Worm (Caenorhabditis elegans): Measurements from ENCODE around the gene gpa-17.
"Not testable (repeated sequence)": the region's sequence is repeated elsewhere in the genome, so short reads cannot be mapped to it uniquely, and the experiment has no call there.

Gene gpa-17

DNA sequence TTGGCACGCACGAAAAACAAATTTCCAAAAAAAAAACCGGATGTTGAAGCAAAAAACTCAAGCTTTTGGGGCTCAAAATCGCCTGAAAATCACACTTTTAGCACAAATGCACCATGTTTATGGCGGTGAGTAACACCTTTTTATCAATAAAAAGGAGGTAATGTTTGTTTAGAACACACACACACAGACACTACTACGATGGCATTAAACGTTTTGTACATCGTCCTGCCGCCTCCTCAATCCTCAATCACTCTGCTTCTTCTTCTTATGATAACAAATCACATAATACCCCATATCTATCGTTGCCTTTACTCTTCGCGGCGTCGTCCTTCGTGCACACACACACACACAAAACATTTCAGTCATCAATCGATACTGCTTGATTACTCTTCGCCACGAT lies at the start of gene gpa-17:
Gene gpa-17, plus strand, starts transcription at position 363 of the 400 bp plus-strand sequence.
- TF ChIP-seq dao-5 (tag; optimal IDR thresholded peaks at IDR 0.05) (no peak), W03F9.2 (tag; optimal IDR thresholded peaks at IDR 0.05) (no peak), him-1 (tag; optimal IDR thresholded peaks at IDR 0.05) (no peak)

DNA sequence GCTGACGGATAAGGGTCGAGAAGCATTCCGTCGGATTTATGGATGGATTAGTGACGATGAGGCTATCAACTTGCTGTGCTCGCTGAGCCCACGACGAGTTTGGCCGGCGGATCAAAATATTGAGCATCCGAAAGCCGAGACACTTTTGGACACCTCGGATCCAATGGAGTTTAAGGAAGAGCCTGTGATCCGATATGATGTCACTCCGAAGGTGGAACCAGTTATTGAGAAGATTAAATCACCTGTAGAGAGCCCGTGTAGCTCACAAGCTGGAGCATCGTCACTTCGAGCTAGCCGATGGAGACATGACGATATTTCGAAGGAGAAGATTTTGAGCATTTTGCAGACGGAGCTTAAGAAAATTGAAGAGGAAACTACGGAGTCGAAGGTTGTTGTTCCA lies 45.8 kb upstream of the gpa-17 start:
- TF ChIP-seq him-1 (tag; optimal IDR thresholded peaks at IDR 0.05) (no peak), W03F9.2 (tag; optimal IDR thresholded peaks at IDR 0.05) (no peak)

DNA sequence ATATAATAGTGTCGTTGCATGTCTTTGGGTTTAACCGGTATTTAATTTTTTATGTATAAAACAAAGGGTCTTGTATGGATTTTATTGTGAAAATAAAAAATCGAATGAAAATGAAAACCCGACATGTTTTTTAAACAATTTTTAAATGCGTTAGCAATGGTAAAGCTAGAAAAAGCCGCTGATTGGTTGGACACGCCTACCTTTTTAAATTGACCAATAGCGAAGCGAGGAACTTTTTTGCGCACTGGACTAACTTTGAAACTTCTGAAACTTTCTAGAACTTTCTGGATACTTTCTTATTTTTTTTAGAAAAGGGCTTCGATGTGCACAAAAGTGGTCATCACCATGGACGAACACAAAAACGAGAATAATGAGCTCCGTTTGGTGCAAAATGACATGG lies 40.1 kb upstream of the gpa-17 start:
- TF ChIP-seq dao-5 (tag; optimal IDR thresholded peaks at IDR 0.05) (no peak), him-1 (tag; optimal IDR thresholded peaks at IDR 0.05) (no peak), W03F9.2 (tag; optimal IDR thresholded peaks at IDR 0.05) (no peak)

DNA sequence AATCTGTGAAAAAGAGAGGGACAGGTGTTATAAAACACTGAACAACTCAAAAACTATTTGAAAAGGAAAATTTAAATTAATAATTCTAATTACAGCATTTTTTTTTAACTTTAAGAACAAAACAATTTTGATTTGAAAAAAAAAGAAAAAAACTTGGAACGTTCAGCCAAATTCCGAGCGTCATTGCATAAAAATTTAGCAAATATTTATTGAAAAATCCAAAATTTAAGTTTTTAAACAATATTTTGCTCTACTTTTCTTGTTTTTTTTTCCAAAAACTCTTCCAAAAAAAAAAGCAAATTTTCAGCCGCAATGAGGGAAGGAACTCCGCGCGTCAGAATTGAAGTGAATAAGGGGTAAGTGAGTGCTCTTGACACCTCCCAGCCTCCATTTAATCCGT lies 36.7 kb upstream of the gpa-17 start, which contains the start of gene feh-1:
Gene feh-1, plus strand, starts transcription at position 301 of the 400 bp plus-strand sequence.
- no peak for TF ChIP-seq him-1 (tag; optimal IDR thresholded peaks at IDR 0.05)
- no peak for TF ChIP-seq W03F9.2 (tag; optimal IDR thresholded peaks at IDR 0.05)
- TF ChIP-seq dao-5 (tag; optimal IDR thresholded peaks at IDR 0.05), result no peak

DNA sequence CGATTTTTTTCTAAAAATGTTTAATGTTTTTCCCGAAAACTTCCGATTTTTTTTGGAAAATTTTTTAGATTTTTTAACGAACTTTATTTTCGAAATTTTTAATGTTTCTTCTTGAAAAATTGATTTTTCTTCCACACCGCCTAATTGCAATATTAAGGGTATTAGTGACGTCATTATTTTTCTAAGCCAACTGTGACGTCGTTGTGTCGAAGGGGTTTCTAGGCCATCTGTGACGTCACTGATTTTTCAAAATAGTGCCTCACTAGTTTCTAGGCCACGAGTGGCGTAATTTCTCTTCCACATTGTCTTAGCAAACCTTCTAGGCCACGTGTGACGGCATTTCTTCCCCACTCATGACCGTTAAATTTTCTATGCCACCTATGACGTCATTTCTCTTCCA lies 34.4 kb upstream of the gpa-17 start:
- TF ChIP-seq W03F9.2 (tag; optimal IDR thresholded peaks at IDR 0.05) (no peak), him-1 (tag; optimal IDR thresholded peaks at IDR 0.05) (no peak), dao-5 (tag; optimal IDR thresholded peaks at IDR 0.05) (no peak)

DNA sequence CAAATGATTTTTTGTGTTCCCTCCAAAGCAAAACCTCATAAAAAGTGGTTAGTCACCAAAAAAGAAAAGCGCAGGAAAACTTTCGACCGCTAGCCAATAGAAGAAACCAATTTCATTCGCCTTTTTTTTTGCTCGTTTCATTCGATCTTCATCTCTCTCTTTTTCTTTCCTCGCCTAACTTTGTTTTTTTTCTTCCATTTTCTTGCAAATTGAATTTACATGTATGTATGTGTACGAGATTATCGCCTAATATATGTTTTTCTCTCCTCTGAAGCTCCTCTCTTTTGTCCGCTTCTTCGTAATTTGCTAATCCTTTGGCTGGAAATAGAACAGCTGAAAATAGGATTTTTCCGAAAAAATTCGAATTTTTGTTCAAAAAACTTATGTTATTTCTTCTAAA lies 34.0 kb upstream of the gpa-17 start:
- no peak for TF ChIP-seq him-1 (tag; optimal IDR thresholded peaks at IDR 0.05)
- no peak for TF ChIP-seq W03F9.2 (tag; optimal IDR thresholded peaks at IDR 0.05)
- no peak for TF ChIP-seq dao-5 (tag; optimal IDR thresholded peaks at IDR 0.05)

DNA sequence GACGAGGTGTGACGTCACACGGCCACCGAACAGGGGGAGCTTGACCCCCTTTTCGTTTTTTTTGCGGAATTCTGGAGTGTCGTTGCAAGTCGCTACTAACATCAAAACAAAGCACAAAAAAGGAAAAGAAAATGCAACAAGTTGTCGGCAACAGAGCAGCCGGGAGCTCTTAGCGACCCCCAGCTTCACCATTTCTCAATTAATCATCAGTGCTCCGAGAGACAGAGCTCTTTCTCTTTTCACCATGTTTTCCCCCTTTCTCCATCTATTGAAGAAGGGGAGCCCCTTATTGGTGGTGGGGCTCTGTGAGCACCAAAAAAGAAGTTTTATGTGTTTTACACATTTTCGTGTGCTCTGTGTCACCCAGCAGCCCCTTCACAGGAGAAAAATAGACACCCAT lies 32.8 kb upstream of the gpa-17 start:
- TF ChIP-seq dao-5 (tag; optimal IDR thresholded peaks at IDR 0.05), result no peak
- TF ChIP-seq W03F9.2 (tag; optimal IDR thresholded peaks at IDR 0.05), result no peak
- TF ChIP-seq him-1 (tag; optimal IDR thresholded peaks at IDR 0.05), result no peak

DNA sequence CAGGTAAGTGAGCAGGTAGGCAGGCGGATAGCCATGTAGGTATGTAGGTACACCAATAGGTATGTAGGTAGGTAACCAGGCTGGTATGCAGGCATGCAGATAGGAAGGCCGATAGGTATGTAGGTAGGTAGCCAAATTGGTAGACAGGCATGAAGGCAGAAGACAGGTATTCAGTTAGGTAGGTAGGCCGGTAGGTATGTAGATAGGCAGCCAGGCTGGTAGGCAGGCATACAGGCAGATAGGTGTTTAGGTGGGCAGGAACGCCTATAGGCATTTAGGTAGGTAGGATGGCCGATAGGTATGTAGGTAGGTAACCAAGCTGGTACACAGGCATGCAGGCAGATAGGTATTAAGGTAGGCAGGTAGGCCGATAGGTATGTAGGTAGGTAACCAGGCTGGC lies 25.6 kb upstream of the gpa-17 start:
- TF ChIP-seq dao-5 (tag; optimal IDR thresholded peaks at IDR 0.05) (no peak), W03F9.2 (tag; optimal IDR thresholded peaks at IDR 0.05) (no peak)

DNA sequence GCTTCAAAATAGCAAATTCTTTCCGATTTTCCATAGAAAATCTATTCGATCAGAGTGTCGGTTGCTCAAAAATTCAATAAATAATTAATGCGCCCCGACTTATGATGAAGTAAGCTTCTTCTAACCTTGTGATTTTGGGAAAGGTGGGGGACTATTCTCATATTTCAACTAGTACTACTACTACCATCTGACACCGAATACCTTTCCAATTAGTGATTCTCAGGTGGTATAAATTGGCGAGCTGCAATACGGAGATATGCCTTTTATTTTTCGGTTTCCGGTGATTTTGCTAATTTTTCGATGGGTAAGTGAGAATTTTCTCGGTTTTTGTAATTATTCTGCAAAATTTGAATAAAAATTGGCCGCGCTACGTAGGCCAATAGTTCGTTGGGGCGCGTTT lies 24.9 kb upstream of the gpa-17 start, which contains the start of gene nhr-239:
Gene nhr-239, plus strand, starts transcription at position 301 of the 400 bp plus-strand sequence.
- no peak for TF ChIP-seq him-1 (tag; optimal IDR thresholded peaks at IDR 0.05)
- no peak for TF ChIP-seq W03F9.2 (tag; optimal IDR thresholded peaks at IDR 0.05)
- no peak for TF ChIP-seq dao-5 (tag; optimal IDR thresholded peaks at IDR 0.05)

DNA sequence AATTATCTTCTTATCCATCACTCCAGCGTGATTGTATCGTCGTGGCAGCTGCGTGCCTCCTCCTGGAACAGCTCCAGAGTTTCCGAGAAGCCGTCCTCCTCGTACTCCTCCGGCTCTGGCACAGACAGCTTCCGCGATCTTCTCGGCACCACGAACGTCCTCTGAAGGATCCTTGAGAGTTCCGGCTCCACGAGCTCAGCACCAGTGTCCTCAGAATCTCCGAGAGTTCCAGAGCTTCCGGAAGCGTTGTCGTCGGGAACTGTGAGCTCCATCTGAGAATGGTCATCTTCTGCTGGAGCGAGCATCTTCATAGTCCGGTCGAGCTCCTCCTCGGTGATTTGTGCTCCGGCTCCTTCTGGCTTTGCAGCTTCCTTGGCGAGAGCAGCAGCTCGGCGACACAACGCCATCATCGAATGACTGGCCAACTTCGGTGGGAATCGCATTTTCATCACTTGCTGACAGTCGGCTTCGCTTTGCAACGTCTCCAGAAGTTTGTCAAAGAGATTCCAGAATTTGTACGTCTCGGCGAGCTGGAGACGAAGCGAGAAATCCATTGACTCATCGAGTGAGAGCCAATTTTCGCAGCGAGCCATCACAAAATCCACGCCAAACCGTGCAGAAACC lies 23.2 kb upstream of the gpa-17 start:
- no peak for TF ChIP-seq dao-5 (tag; optimal IDR thresholded peaks at IDR 0.05)
- TF ChIP-seq W03F9.2 (tag; optimal IDR thresholded peaks at IDR 0.05), result no peak
- TF ChIP-seq him-1 (tag; optimal IDR thresholded peaks at IDR 0.05), result no peak

DNA sequence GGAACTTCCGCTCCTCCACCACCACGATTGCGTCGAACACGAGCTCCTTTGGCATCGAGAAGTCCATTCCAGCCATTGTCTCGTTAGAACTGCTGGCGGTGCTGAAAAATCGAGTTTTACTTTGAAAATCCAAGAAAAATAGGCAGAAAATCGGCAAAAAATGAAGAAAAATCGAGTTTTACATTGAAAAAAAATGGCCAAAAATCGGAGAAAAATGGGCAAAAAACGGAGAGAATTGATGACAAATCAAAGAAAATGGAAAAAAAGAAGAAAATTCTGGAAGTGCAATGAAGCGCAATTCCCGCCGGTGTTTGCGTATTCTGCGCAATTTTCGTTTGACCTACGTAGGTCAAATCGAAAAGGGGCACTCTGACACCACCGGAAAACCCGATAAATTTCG lies 22.5 kb upstream of the gpa-17 start, which contains the start of gene Y54F10AM.11:
Gene Y54F10AM.11, minus strand, starts transcription at position 101 of the 400 bp plus-strand sequence.
- TF ChIP-seq dao-5, W03F9.2, him-1 (tag; optimal IDR thresholded peaks at IDR 0.05): not testable (repeated sequence)

DNA sequence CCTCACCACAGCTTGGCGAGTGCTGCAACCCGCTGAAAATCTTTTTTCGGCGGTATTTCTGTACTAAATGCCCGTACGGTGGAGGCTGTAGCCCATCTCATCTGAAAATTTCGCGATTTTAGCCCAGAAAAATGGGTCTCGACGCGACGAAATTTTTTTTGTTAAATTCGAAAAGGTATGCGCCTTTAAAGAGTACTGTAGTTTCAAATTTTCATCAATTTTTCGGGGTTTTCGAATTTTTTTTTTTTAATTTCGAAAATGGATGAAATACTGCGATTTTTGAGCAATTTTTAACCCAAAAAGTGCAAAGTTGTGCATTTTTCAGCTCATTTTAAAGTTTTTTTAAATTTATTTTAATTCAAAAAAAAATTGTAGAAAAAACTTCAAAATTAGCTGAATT lies 14.9 kb upstream of the gpa-17 start, which contains the start of gene Y54F10AR.2:
Gene Y54F10AR.2, minus strand, starts transcription at position 101 of the 400 bp plus-strand sequence.
- no peak for TF ChIP-seq dao-5 (tag; optimal IDR thresholded peaks at IDR 0.05)

DNA sequence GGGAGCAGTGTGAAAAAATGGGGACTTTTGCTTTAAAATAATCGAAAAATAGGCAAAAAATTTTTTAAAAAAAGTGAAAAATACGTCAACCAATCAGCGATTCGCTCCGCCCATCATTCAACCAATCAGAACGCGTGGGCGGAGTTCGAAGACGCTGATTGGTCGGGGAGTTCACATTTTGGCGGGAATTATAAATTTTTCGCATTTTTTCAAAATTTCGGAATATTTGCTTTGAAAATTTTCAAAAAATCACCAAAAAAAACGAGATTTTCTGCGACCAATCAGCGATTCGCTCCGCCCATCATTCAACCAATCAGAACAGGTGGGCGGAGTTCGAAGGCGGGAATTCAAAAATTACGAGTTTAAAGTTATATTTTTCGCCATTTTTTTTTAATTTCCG lies 13.9 kb upstream of the gpa-17 start:
- TF ChIP-seq him-1 (tag; optimal IDR thresholded peaks at IDR 0.05) (no peak), W03F9.2 (tag; optimal IDR thresholded peaks at IDR 0.05) (no peak), dao-5 (tag; optimal IDR thresholded peaks at IDR 0.05) (no peak)

DNA sequence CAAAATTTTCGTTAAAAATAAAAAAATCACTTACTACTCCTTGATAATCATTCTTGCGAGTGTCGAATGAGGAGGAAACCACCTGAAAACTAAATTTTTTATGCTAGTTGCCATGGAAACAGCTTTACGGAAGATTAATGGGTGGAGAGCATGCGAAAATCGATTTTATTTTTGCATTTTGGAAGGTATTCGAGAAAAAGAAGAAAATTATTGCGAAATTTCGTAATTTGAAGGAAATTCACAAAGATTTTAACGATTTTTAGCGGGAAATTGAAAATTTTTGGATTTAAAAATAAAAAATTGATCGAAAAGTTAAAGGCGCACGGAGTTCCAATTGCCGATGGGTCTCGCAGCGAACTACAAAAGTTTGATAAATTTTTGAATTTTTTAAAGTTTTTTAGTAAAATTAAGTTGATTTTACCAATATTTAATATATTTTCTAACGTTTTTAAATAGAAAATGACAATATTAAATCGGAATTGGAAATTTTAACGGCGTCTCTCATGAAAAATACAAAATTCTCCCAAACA lies 10.7 kb upstream of the gpa-17 start, which contains the start of gene Y54F10AR.1:
Gene Y54F10AR.1, minus strand, starts transcription at position 51 of the 530 bp plus-strand sequence.
- TF ChIP-seq him-1 (tag; optimal IDR thresholded peaks at IDR 0.05) (no peak), dao-5 (tag; optimal IDR thresholded peaks at IDR 0.05) (no peak), W03F9.2 (tag; optimal IDR thresholded peaks at IDR 0.05) (no peak)
